Worm (Caenorhabditis elegans): ENCODE measurements around the gene ptr-4.

- TF ChIP-seq him-1 (tag; optimal IDR thresholded peaks at IDR 0.05) (no peak), W03F9.2 (tag; optimal IDR thresholded peaks at IDR 0.05) (no peak)
These were observed 34.8 kb upstream of the ptr-4 start for ce11 chrX:6100395-6101099.

All from whole organism, L4/young adult.